Worm (Caenorhabditis elegans) whole organism, L1 larva: ENCODE measurements around the gene R05G9.1.

Experiments used
- aly-2 ChIP-seq: fragments of 150-350 bp; optimal IDR thresholded peaks from 2 replicates; lab custom pipeline; 2014; ENCODE audit warnings: missing biosample characterization, missing genetic modification characterization
- fkh-10 ChIP-seq: sonication (generic microtip); optimal IDR thresholded peaks from 2 replicates; lab custom pipeline; 2017; ENCODE audit warnings: missing biosample characterization, missing genetic modification reagents, missing genetic modification characterization

DNA sequence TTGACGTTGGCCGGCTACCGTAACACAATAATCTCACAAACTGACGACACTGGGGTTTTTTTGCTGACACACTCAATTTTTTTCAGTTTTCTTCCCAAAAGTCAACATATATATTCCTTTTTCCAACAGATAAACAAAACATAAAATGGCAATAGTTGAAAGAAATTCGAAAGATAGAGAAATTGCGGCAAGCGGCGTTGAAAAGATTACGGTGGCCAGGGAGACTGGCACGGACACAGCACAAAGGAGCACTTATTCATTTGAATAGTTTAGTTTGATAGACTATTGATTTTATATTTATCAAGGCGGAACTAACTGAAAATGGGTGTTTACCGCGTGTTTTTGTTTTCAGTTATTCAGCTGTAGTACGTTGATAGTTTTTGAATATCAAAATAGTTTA lies 18.3 kb downstream of the R05G9.1 start, which contains the start of gene toe-2:
- TF ChIP-seq fkh-10 (GFP tag; lab: Kevin White, UChicago) (no peak), aly-2 (no peak)
